Fruit fly (Drosophila melanogaster): ENCODE measurements around the gene tio.

DNA sequence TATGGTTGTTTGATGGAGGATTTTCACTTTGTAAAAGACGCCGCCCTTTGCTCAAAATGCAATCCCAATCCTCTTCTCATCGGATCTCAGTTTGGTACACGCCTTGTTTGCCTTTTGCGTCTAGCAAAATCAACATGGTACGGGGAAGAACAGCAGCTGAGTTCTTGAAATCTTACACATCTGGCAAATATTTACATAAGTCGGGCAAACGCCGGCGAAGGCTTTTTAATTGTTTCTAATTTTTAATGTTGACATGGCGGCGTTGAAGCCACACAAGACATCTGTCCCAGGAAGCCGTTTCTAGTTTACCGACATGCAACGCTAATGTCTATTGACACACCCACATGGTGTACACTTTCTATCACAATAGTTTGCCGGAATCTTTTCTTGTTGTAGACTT lies 17.9 kb downstream of the tio start:
- TF ChIP-seq Pif1A (GFP tag; optimal IDR thresholded peaks at IDR 0.05) (no peak), Snoo (tag; optimal IDR thresholded peaks at IDR 0.05) (no peak), CG10348 (GFP tag; IDR thresholded peaks at IDR 0.05) (no peak), fd96Ca (GFP tag; IDR thresholded peaks at IDR 0.05) (no peak), CG9948 (tag; optimal IDR thresholded peaks at IDR 0.05) (no peak), CG34367 (tag; optimal IDR thresholded peaks at IDR 0.05) (no peak), CG14655 (GFP tag; optimal IDR thresholded peaks at IDR 0.05) (no peak), Pif1B (GFP tag; optimal IDR thresholded peaks at IDR 0.05) (no peak), CG13204 (GFP tag; optimal IDR thresholded peaks at IDR 0.05) (no peak), EcR (GFP tag; optimal IDR thresholded peaks at IDR 0.05) (no peak), CG15710 (tag; optimal IDR thresholded peaks at IDR 0.05) (no peak), CG8301 (tag; optimal IDR thresholded peaks at IDR 0.05) (no peak), CG4496 (GFP tag; IDR thresholded peaks at IDR 0.05) (no peak), CG17806 (tag; optimal IDR thresholded peaks at IDR 0.05) (no peak)

All from whole organism, pupa.